Fruit fly (Drosophila melanogaster) S2 (cell line): ENCODE data around the gene CG13309.

Experiments
- CG8478 ChIP-seq: fragments of >200 bp; optimal IDR thresholded peaks from 2 replicates; lab custom pipeline; 2018
- CTCF ChIP-seq, 2 experiments: fragments of >200 bp; optimal IDR thresholded peaks; 2 replicates each; lab custom pipeline; 2018

dm6 chr3L:8798539-8798938 lies 11.7 kb upstream of the CG13309 start:
- no peak for TF ChIP-seq CG8478 (lab: Kevin White, UChicago)
- TF ChIP-seq CTCF (optimal IDR thresholded peaks at IDR 0.05; lab: Kevin White, UChicago), result no peak
